Fruit fly (Drosophila melanogaster) whole organism: Measurements from ENCODE around the gene CG11052.

Experiments
- Dll ChIP-seq: fragments of >200 bp; optimal IDR thresholded peaks from 2 replicates; lab custom pipeline; 2017
- EcR ChIP-seq, 2 experiments: fragments of >200 bp; optimal IDR thresholded peaks; 2 replicates each; lab custom pipeline; 2017; ENCODE audit warnings: missing biosample characterization in 2 of 2, missing genetic modification characterization in 2 of 2, missing genetic modification reagents in 2 of 2
- psq ChIP-seq: fragments of >200 bp; optimal IDR thresholded peaks from 2 replicates; lab custom pipeline; 2017
- usp ChIP-seq: fragments of >200 bp; optimal IDR thresholded peaks from 2 replicates; lab custom pipeline; 2017; ENCODE audit warnings: missing biosample characterization, missing genetic modification characterization, mixed read lengths

DNA sequence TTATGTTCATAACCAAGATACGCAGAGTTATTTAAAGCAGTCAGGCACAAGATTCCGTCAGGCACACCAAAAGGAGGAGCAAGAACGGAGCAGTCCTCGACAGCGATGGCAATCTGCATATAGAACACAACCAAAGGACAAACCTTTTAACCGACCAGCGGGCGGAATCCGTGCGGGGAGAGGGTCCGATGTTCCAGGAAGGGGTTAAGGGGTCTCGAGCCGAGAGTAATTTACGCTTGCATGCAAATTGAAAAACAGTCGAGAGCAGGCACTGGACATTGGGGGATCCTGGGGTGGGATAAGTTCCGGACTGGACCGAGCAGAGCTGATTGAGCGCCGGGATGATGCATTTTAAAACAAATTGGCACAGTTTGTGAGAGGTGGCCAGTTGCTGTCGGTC, 38.5 kb downstream of the CG11052 start:
- TF ChIP-seq usp (GFP tag; lab: Kevin White, UChicago): no peak
- TF ChIP-seq Dll: peak; percentile 3
- TF ChIP-seq psq (lab: Kevin White, UChicago): no peak
- TF ChIP-seq EcR (GFP tag; optimal IDR thresholded peaks at IDR 0.05; lab: Kevin White, UChicago): no peak
